Worm (Caenorhabditis elegans) whole organism, early embryonic: ENCODE results near the gene R144.10.
A peak's percentile ranks its signal among the peaks of the same experiment; 100 is the strongest.

ENCODE experiments used
- B0310.2 ChIP-seq: sonication (generic microtip); optimal IDR thresholded peaks from 2 replicates; lab custom pipeline; 2016; ENCODE audit warnings: mild to moderate bottlenecking, missing genetic modification characterization, missing compliant biosample characterization
- F13C5.2 ChIP-seq: sonication (generic microtip); optimal IDR thresholded peaks from 2 replicates; lab custom pipeline; 2017; ENCODE audit warnings: mild to moderate bottlenecking, missing genetic modification characterization, inconsistent platforms, missing compliant biosample characterization
- aly-1 ChIP-seq: sonication (generic microtip); optimal IDR thresholded peaks from 2 replicates; lab custom pipeline; 2016; ENCODE audit warnings: missing genetic modification characterization, missing compliant biosample characterization
- ama-1 ChIP-seq: fragments of 150-350 bp; optimal IDR thresholded peaks from 2 replicates; lab custom pipeline; 2014
- ceh-13 ChIP-seq: fragments of 200-800 bp; sonication (Bioruptor generic); optimal IDR thresholded peaks from 2 replicates; lab custom pipeline; 2018; ENCODE audit warnings: mild to moderate bottlenecking, missing genetic modification characterization, missing compliant biosample characterization
- ceh-36 ChIP-seq: sonication (generic microtip); optimal IDR thresholded peaks from 2 replicates; lab custom pipeline; 2016; ENCODE audit warnings: missing genetic modification characterization, inconsistent platforms, missing compliant biosample characterization
- ets-7 ChIP-seq: sonication (generic microtip); optimal IDR thresholded peaks from 2 replicates; lab custom pipeline; 2016; ENCODE audit warnings: missing genotype, missing genetic modification characterization, missing compliant biosample characterization
- flt-1 ChIP-seq: fragments of 200-800 bp; sonication (Bioruptor generic); IDR thresholded peaks from 2 replicates; pipeline ENCODE4 v1.3.6; 2022; ENCODE audit warnings: missing genetic modification characterization, missing compliant biosample characterization
- hmbx-1 ChIP-seq: sonication (generic microtip); optimal IDR thresholded peaks from 2 replicates; lab custom pipeline; 2016; ENCODE audit warnings: mild to moderate bottlenecking, missing genetic modification characterization, missing compliant biosample characterization
- hmg-4 ChIP-seq: fragments of 200-800 bp; sonication (Bioruptor generic); optimal IDR thresholded peaks from 2 replicates; lab custom pipeline; 2018; ENCODE audit warnings: mild to moderate bottlenecking, missing genetic modification characterization, missing compliant biosample characterization
- hnd-1 ChIP-seq: sonication (generic microtip); optimal IDR thresholded peaks from 2 replicates; lab custom pipeline; 2016; ENCODE audit warnings: missing genetic modification characterization, missing compliant biosample characterization
- pes-1 ChIP-seq: fragments of 200-800 bp; sonication (Bioruptor generic); IDR thresholded peaks from 2 replicates; pipeline ENCODE4 v1.3.6; 2022; ENCODE audit warnings: missing genetic modification reagents, missing genetic modification characterization, missing compliant biosample characterization
- scrt-1 ChIP-seq: fragments of 200-800 bp; sonication (Bioruptor generic); IDR thresholded peaks from 2 replicates; pipeline ENCODE4 v1.3.6; 2022; ENCODE audit warnings: missing genetic modification characterization, missing compliant biosample characterization
- sea-1 ChIP-seq: fragments of 200-800 bp; sonication (Bioruptor generic); conservative IDR thresholded peaks from 2 replicates; pipeline ENCODE4 v1.3.6; 2022; ENCODE audit warnings: missing genetic modification characterization, missing compliant biosample characterization
- tbx-11 ChIP-seq: fragments of 200-800 bp; sonication (Bioruptor generic); IDR thresholded peaks from 2 replicates; pipeline ENCODE4 v1.3.6; 2022; ENCODE audit warnings: missing genetic modification characterization, missing compliant biosample characterization
- tbx-37 ChIP-seq: fragments of 200-800 bp; sonication (Bioruptor generic); conservative IDR thresholded peaks from 2 replicates; pipeline ENCODE4 v1.3.6; 2022; ENCODE audit warnings: missing genetic modification reagents, missing genetic modification characterization, missing compliant biosample characterization
- tra-4 ChIP-seq: sonication (generic microtip); optimal IDR thresholded peaks from 2 replicates; lab custom pipeline; 2017; ENCODE audit warnings: missing genetic modification characterization, missing compliant biosample characterization

The R144.10 gene

DNA sequence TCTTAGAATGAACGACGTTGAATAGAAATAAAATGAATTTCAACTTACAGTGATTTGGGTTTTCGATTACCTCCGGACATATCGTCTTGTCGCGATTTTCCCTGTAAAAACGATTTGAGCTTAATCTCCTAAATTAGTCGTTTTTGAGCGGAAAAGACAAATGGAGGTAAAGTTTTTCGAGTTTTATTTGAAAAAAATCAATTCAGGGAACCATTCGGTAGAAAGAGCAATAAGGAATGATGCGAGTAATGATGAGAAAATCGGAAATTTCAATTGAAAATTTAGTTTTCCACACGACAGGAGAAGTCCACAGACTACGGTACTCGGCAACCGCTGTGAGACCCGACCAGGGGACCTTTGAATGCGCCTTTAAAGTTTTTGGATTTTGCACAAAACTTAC lies at the start of gene R144.10:
R144.10 (minus strand) TSS at position 101 of the 400 bp plus-strand sequence.
- TF ChIP-seq ceh-13 (GFP tag; lab: Kevin White, UChicago): no peak
- no peak for TF ChIP-seq flt-1 (GFP tag; lab: Robert Waterston, UW)
- TF ChIP-seq tbx-11 (GFP tag; lab: Robert Waterston, UW): no peak
- TF ChIP-seq hmg-4 (GFP tag; lab: Kevin White, UChicago): no peak
- TF ChIP-seq aly-1 (tag; lab: Kevin White, UChicago): no peak
- TF ChIP-seq F13C5.2: no peak
- no peak for TF ChIP-seq B0310.2 (tag; lab: Kevin White, UChicago)
- TF ChIP-seq ceh-36 (tag; lab: Kevin White, UChicago): no peak
- no peak for TF ChIP-seq sea-1 (GFP tag; lab: Robert Waterston, UW)
- TF ChIP-seq hmbx-1 (tag; lab: Kevin White, UChicago): no peak
- TF ChIP-seq tbx-37 (GFP tag; lab: Robert Waterston, UW): no peak
- no peak for TF ChIP-seq tra-4 (tag; lab: Kevin White, UChicago)
- TF ChIP-seq scrt-1: no peak
- TF ChIP-seq pes-1 (GFP tag; lab: Robert Waterston, UW): no peak
- TF ChIP-seq ama-1 (lab: Kevin White, UChicago): no peak
- no peak for TF ChIP-seq ets-7
- no peak for TF ChIP-seq hnd-1

DNA sequence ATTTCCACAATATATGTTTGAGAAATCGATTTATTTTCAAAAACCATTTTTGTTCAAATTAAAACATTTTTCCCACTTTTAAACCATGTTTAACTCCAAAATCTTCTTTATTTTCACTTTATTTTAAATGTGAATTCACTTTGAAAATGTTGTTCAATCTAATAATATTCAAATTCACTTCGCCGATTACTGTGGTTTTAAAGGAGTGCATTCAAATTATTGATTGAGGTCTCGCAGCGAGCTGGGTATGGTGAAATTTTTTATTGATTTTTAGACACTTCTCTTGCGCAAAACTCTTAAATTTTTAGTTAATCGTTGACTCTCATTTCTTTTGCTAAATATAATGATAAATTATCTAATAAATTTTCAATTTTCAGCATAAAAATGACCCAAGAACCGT lies 45.6 kb upstream of the R144.10 start, which contains the start of gene C45G9.5:
C45G9.5 (plus strand) TSS at position 378 of the 400 bp plus-strand sequence.
- TF ChIP-seq ets-7: no peak
- no peak for TF ChIP-seq F13C5.2
- TF ChIP-seq hmg-4 (GFP tag; lab: Kevin White, UChicago): no peak
- TF ChIP-seq tbx-37 (GFP tag; lab: Robert Waterston, UW): no peak
- no peak for TF ChIP-seq ama-1 (lab: Kevin White, UChicago)
- TF ChIP-seq pes-1 (GFP tag; lab: Robert Waterston, UW): no peak
- no peak for TF ChIP-seq ceh-13 (GFP tag; lab: Kevin White, UChicago)
- no peak for TF ChIP-seq hnd-1
- no peak for TF ChIP-seq hmbx-1 (tag; lab: Kevin White, UChicago)

DNA sequence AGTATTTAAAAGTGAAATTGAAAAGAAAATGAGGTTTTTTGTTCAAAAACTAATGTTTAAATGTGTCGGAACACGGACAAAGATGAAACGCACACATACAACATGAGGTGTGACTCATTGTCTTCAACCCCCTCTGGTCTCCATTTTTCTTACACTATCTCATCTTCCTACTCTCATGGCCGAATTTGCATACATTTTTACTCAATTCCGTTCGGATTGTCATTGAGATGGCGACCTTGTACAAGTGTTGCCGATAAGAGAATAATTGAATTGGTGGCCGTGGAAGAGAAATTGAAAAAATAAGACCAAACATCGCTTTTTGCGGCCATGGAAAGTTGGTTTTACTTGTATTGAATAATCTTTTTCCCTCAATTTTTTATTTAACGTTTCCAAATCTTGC lies 45.0 kb upstream of the R144.10 start, which contains the start of gene txbp-3:
txbp-3 (minus strand) TSS at position 285 of the 400 bp plus-strand sequence.
- TF ChIP-seq flt-1 (GFP tag; lab: Robert Waterston, UW) (no peak), ceh-36 (tag; lab: Kevin White, UChicago) (no peak), ama-1 (lab: Kevin White, UChicago) (no peak), hnd-1 (no peak), hmbx-1 (tag; lab: Kevin White, UChicago) (no peak), tbx-11 (GFP tag; lab: Robert Waterston, UW) (no peak), sea-1 (GFP tag; lab: Robert Waterston, UW) (no peak), B0310.2 (tag; lab: Kevin White, UChicago) (no peak), hmg-4 (GFP tag; lab: Kevin White, UChicago) (no peak), ets-7 (no peak), tbx-37 (GFP tag; lab: Robert Waterston, UW) (no peak), pes-1 (GFP tag; lab: Robert Waterston, UW) (no peak), ceh-13 (GFP tag; lab: Kevin White, UChicago) (no peak), tra-4 (tag; lab: Kevin White, UChicago) (no peak), aly-1 (tag; lab: Kevin White, UChicago) (no peak)

DNA sequence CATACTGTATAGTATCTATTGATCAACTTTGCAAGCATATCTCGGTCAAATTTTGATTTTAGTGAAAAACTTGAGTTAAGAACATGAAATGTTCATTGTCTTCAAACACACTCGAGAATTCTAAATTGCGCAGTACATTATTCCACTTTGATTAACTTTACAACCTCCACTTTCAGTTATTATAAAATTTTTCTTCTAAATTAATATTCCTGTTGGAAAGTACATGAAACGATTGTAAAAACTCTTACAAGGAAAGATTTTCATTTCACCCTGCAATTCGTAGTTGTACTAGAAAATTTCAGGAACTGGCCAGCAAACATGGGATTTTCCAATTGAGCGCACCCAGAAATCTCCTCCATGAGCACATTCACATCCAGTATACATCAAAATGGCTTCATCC lies 42.6 kb upstream of the R144.10 start, which contains the start of gene C45G9.14:
C45G9.14 (plus strand) TSS at position 301 of the 400 bp plus-strand sequence.
- TF ChIP-seq tbx-11 (GFP tag; lab: Robert Waterston, UW) (no peak), aly-1 (tag; lab: Kevin White, UChicago) (no peak)

DNA sequence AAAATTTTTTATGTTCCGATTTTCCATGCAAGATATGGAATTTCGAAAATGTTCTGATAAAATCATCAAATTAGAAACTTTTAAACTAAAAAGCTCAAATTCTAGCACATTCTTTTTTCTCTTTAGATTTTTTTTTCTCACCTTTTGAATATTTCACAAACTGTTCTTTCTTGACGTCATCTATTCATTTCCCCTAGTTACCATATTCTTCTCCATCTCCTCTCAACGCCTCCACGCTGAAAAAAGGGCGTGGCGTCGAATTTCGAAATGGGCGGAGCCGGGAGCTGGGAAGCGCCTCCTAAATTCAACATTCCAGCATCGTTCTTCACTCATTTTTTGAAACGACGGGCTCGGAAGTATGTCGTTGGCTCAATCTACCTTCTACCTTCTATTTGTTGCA lies 40.0 kb upstream of the R144.10 start, which contains the start of gene nlp-43:
nlp-43 (plus strand) TSS at position 301 of the 400 bp plus-strand sequence.
- TF ChIP-seq F13C5.2 (no peak), hmg-4 (GFP tag; lab: Kevin White, UChicago) (no peak), pes-1 (GFP tag; lab: Robert Waterston, UW) (no peak), ceh-13 (GFP tag; lab: Kevin White, UChicago) (no peak), sea-1 (GFP tag; lab: Robert Waterston, UW) (no peak), ceh-36 (tag; lab: Kevin White, UChicago) (no peak), tbx-37 (GFP tag; lab: Robert Waterston, UW) (no peak), ama-1 (lab: Kevin White, UChicago) (no peak), ets-7 (no peak), B0310.2 (tag; lab: Kevin White, UChicago) (no peak), hmbx-1 (tag; lab: Kevin White, UChicago) (no peak), flt-1 (GFP tag; lab: Robert Waterston, UW) (no peak), tra-4 (tag; lab: Kevin White, UChicago) (no peak), aly-1 (tag; lab: Kevin White, UChicago) (no peak), scrt-1 (no peak), hnd-1 (no peak), tbx-11 (GFP tag; lab: Robert Waterston, UW) (no peak)

DNA sequence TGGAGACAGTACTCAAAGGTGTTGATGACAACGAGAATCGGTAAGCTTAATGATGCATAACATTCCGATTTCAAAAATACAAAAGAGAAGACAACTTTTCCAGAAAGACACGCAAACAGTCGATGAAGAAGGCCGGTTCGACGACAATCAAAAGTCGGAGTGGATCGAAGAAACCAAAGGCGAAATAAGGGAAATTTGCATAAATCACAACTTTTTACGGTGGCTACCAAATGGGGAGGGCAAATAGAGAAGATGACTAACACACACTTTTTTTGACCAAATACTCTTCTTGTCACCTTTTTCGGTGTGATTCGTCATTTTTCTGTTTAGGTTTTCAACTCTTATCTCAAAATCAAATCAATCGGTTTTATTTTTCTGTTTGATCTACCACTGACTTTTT lies 34.0 kb upstream of the R144.10 start, which contains the start of gene C45G9.6:
C45G9.6 (plus strand) TSS at position 301 of the 400 bp plus-strand sequence.
- TF ChIP-seq ama-1 (lab: Kevin White, UChicago): no peak
- no peak for TF ChIP-seq ceh-36 (tag; lab: Kevin White, UChicago)
- TF ChIP-seq tra-4 (tag; lab: Kevin White, UChicago): no peak
- no peak for TF ChIP-seq tbx-37 (GFP tag; lab: Robert Waterston, UW)
- no peak for TF ChIP-seq scrt-1
- TF ChIP-seq hnd-1: no peak
- no peak for TF ChIP-seq hmbx-1 (tag; lab: Kevin White, UChicago)
- no peak for TF ChIP-seq F13C5.2
- TF ChIP-seq sea-1 (GFP tag; lab: Robert Waterston, UW): no peak
- TF ChIP-seq hmg-4 (GFP tag; lab: Kevin White, UChicago): no peak
- no peak for TF ChIP-seq ceh-13 (GFP tag; lab: Kevin White, UChicago)
- no peak for TF ChIP-seq flt-1 (GFP tag; lab: Robert Waterston, UW)
- TF ChIP-seq pes-1 (GFP tag; lab: Robert Waterston, UW): no peak
- no peak for TF ChIP-seq B0310.2 (tag; lab: Kevin White, UChicago)
- TF ChIP-seq ets-7: no peak

DNA sequence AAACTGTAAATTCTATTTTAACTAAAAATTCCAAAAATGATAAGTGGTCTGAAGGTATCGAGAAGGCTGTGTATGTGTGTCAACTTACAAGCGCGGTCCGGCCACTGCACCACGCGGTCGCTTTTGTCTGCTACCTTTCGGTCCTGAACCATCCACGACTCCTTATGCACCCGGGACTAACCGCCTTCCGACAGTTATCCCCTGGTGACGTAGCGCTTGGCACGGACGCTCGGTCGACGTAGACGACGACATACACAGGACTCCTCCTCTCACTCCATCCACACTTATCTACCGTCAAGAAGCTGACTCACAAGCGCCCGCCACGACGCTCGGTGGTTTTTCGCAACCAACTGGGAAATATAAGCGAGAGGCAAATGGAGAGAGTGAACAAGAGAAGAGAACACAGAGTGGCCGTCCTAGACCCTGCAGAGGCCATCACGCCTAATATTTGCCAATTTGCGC lies 29.3 kb upstream of the R144.10 start:
- peak; percentile 90 for TF ChIP-seq pes-1 (GFP tag; lab: Robert Waterston, UW)
- TF ChIP-seq tra-4 (tag; lab: Kevin White, UChicago): peak; percentile 83
- TF ChIP-seq hnd-1: peak; percentile 65
- TF ChIP-seq tbx-11 (GFP tag; lab: Robert Waterston, UW): peak; percentile 90
- peak; percentile 69 for TF ChIP-seq hmbx-1 (tag; lab: Kevin White, UChicago)
- peak; percentile 97 for TF ChIP-seq aly-1 (tag; lab: Kevin White, UChicago)
- peak; percentile 91 for TF ChIP-seq F13C5.2
- TF ChIP-seq scrt-1: peak; percentile 88
- TF ChIP-seq ets-7: peak; percentile 85
- peak; percentile 97 for TF ChIP-seq hmg-4 (GFP tag; lab: Kevin White, UChicago)
- TF ChIP-seq tbx-37 (GFP tag; lab: Robert Waterston, UW): peak; percentile 90
- peak; percentile 87 for TF ChIP-seq sea-1 (GFP tag; lab: Robert Waterston, UW)
- peak; percentile 82 for TF ChIP-seq ceh-36 (tag; lab: Kevin White, UChicago)
- TF ChIP-seq B0310.2 (tag; lab: Kevin White, UChicago): peak; percentile 80
- TF ChIP-seq flt-1 (GFP tag; lab: Robert Waterston, UW): peak; percentile 82
- peak; percentile 81 for TF ChIP-seq ceh-13 (GFP tag; lab: Kevin White, UChicago)
